Worm (Caenorhabditis elegans) whole organism, young adult: ENCODE data around the gene sul-3.

Source experiments
- B0336.3 ChIP-seq: fragments of 200-800 bp; sonication (Bioruptor generic); IDR thresholded peaks from 2 replicates; pipeline ENCODE4 v1.3.6; 2022; ENCODE audit warnings: missing genetic modification characterization, missing compliant biosample characterization
- C17E4.6 ChIP-seq: fragments of 200-800 bp; sonication (Bioruptor generic); IDR thresholded peaks from 2 replicates; pipeline ENCODE4 v1.3.6; 2022; ENCODE audit warnings: missing genetic modification reagents, missing genetic modification characterization, missing compliant biosample characterization
- F23B12.7 ChIP-seq: sonication (generic microtip); optimal IDR thresholded peaks from 2 replicates; lab custom pipeline; 2017; ENCODE audit warnings: missing genetic modification characterization, mild to moderate bottlenecking, missing compliant biosample characterization, antibody characterized with exemption, moderate library complexity; ENCODE audit not compliant: insufficient read depth
- K12H6.12 ChIP-seq: fragments of 200-800 bp; sonication (Bioruptor generic); optimal IDR thresholded peaks from 2 replicates; lab custom pipeline; 2018; ENCODE audit warnings: mild to moderate bottlenecking, missing genetic modification characterization, missing compliant biosample characterization
- Y56A3A.18 ChIP-seq: fragments of 200-800 bp; sonication (Bioruptor generic); IDR thresholded peaks from 2 replicates; pipeline ENCODE4 v1.3.6; 2022; ENCODE audit warnings: missing genetic modification reagents, missing genetic modification characterization, missing compliant biosample characterization
- Y95B8A.8 ChIP-seq: fragments of 200-800 bp; sonication (Bioruptor generic); IDR thresholded peaks from 2 replicates; pipeline ENCODE4 v1.3.6; 2022; ENCODE audit warnings: missing genetic modification reagents, missing genetic modification characterization, missing compliant biosample characterization
- ZK185.1 ChIP-seq: sonication (generic microtip); optimal IDR thresholded peaks from 2 replicates; lab custom pipeline; 2016; ENCODE audit warnings: mild to moderate bottlenecking, missing genetic modification characterization, missing compliant biosample characterization; ENCODE audit not compliant: poor library complexity, severe bottlenecking
- attf-3 ChIP-seq: fragments of 200-800 bp; sonication (Bioruptor generic); conservative IDR thresholded peaks from 2 replicates; pipeline ENCODE4 v1.3.6; 2022; ENCODE audit warnings: missing genetic modification reagents, missing genetic modification characterization, missing compliant biosample characterization
- attf-5 ChIP-seq: fragments of 200-800 bp; sonication (Bioruptor generic); optimal IDR thresholded peaks from 2 replicates; lab custom pipeline; 2018; ENCODE audit warnings: mild to moderate bottlenecking, missing genetic modification characterization, missing compliant biosample characterization
- ceh-27 ChIP-seq: fragments of 200-800 bp; sonication (Bioruptor generic); optimal IDR thresholded peaks from 2 replicates; lab custom pipeline; 2018; ENCODE audit warnings: mild to moderate bottlenecking, missing genetic modification characterization, moderate library complexity, missing compliant biosample characterization
- ceh-79 ChIP-seq: sonication (generic microtip); optimal IDR thresholded peaks from 2 replicates; lab custom pipeline; 2017; ENCODE audit warnings: mild to moderate bottlenecking, missing genetic modification characterization, missing compliant biosample characterization
- chd-7 ChIP-seq: sonication (generic microtip); optimal IDR thresholded peaks from 2 replicates; lab custom pipeline; 2016; ENCODE audit warnings: mild to moderate bottlenecking, missing genetic modification characterization, moderate library complexity, missing compliant biosample characterization
- dox-1 ChIP-seq: fragments of 200-800 bp; sonication (Bioruptor generic); IDR thresholded peaks from 2 replicates; pipeline ENCODE4 v1.3.6; 2022; ENCODE audit warnings: missing genetic modification reagents, missing genetic modification characterization, missing compliant biosample characterization
- egrh-3 ChIP-seq: fragments of 200-800 bp; sonication (Bioruptor generic); IDR thresholded peaks from 2 replicates; pipeline ENCODE4 v1.3.6; 2022; ENCODE audit warnings: missing genetic modification reagents, missing genetic modification characterization, missing compliant biosample characterization
- fkh-3 ChIP-seq: sonication (generic microtip); optimal IDR thresholded peaks from 2 replicates; lab custom pipeline; 2016; ENCODE audit warnings: mild to moderate bottlenecking, missing genetic modification characterization, missing compliant biosample characterization
- gei-17 ChIP-seq: fragments of 200-800 bp; sonication (Bioruptor generic); optimal IDR thresholded peaks from 2 replicates; lab custom pipeline; 2018; ENCODE audit warnings: mild to moderate bottlenecking, missing genetic modification characterization, missing compliant biosample characterization
- hmg-1.2 ChIP-seq: fragments of 200-800 bp; sonication (Bioruptor generic); IDR thresholded peaks from 2 replicates; pipeline ENCODE4 v1.3.6; 2022; ENCODE audit warnings: missing genetic modification reagents, missing genetic modification characterization, missing compliant biosample characterization
- hmg-20 ChIP-seq: fragments of 200-800 bp; sonication (Bioruptor generic); IDR thresholded peaks from 2 replicates; pipeline ENCODE4 v1.3.6; 2022; ENCODE audit warnings: missing genetic modification reagents, missing genetic modification characterization, missing compliant biosample characterization
- hrde-1 ChIP-seq: sonication (generic microtip); optimal IDR thresholded peaks from 2 replicates; lab custom pipeline; 2016; ENCODE audit warnings: missing genetic modification characterization, mild to moderate bottlenecking, missing compliant biosample characterization, moderate library complexity, missing genotype, missing genetic modification reagents, borderline replicate concordance
- let-526 ChIP-seq: fragments of 200-800 bp; sonication (Bioruptor generic); IDR thresholded peaks from 2 replicates; pipeline ENCODE4 v1.3.6; 2022; ENCODE audit warnings: missing genetic modification reagents, missing genetic modification characterization, missing compliant biosample characterization
- let-607 ChIP-seq, 2 experiments: fragments of 200-800 bp in 1 of 2; sonication (Bioruptor generic) in 1 of 2; sonication (generic microtip) in 1 of 2; optimal IDR thresholded peaks; 2 replicates each; lab custom pipeline; 2016 to 2018; ENCODE audit warnings: mild to moderate bottlenecking in 2 of 2, missing compliant biosample characterization in 2 of 2, missing genetic modification characterization in 2 of 2, moderate library complexity in 2 of 2, missing genotype in 1 of 2
- lin-26 ChIP-seq: fragments of 200-800 bp; sonication (Bioruptor generic); IDR thresholded peaks from 2 replicates; pipeline ENCODE4 v1.3.6; 2022; ENCODE audit warnings: missing genetic modification reagents, missing genetic modification characterization, missing compliant biosample characterization
- lin-35 ChIP-seq, 3 experiments: fragments of 150-350 bp in 2 of 3; sonication (generic microtip) in 1 of 3; optimal IDR thresholded peaks; 2 replicates each; lab custom pipeline; 2014 to 2018; ENCODE audit warnings: missing biosample characterization in 3 of 3, missing genetic modification characterization in 3 of 3, missing genetic modification reagents in 3 of 3
- lsl-1 ChIP-seq: fragments of 200-800 bp; sonication (Bioruptor generic); optimal IDR thresholded peaks from 2 replicates; lab custom pipeline; 2018; ENCODE audit warnings: mild to moderate bottlenecking, missing genetic modification characterization, moderate library complexity, missing compliant biosample characterization
- madf-3 ChIP-seq: fragments of 200-800 bp; sonication (Bioruptor generic); IDR thresholded peaks from 2 replicates; pipeline ENCODE4 v1.3.6; 2022; ENCODE audit warnings: missing genetic modification reagents, missing genetic modification characterization, missing compliant biosample characterization
- mel-28 ChIP-seq: sonication (generic microtip); optimal IDR thresholded peaks from 2 replicates; lab custom pipeline; 2016; ENCODE audit warnings: borderline replicate concordance, mild to moderate bottlenecking, missing genetic modification characterization, missing compliant biosample characterization
- nfya-2 ChIP-seq: fragments of 200-800 bp; sonication (Bioruptor generic); IDR thresholded peaks from 2 replicates; pipeline ENCODE4 v1.3.6; 2022; ENCODE audit warnings: missing genetic modification reagents, missing genetic modification characterization, missing compliant biosample characterization
- nhr-179 ChIP-seq: sonication (generic microtip); optimal IDR thresholded peaks from 2 replicates; lab custom pipeline; 2016; ENCODE audit warnings: mild to moderate bottlenecking, missing genetic modification characterization, missing compliant biosample characterization
- nhr-80 ChIP-seq: sonication (generic microtip); optimal IDR thresholded peaks from 2 replicates; lab custom pipeline; 2016; ENCODE audit warnings: missing genetic modification characterization, missing compliant biosample characterization
- nhr-90 ChIP-seq: sonication (generic microtip); optimal IDR thresholded peaks from 2 replicates; lab custom pipeline; 2016; ENCODE audit warnings: missing genotype, mild to moderate bottlenecking, missing genetic modification characterization, missing compliant biosample characterization
- pha-4 ChIP-seq: fragments of 150-350 bp; sonication (generic microtip); optimal IDR thresholded peaks from 2 replicates; lab custom pipeline; 2014; ENCODE audit warnings: missing biosample characterization, missing genetic modification reagents, missing genetic modification characterization
- sea-2 ChIP-seq: fragments of 200-800 bp; sonication (Bioruptor generic); IDR thresholded peaks from 2 replicates; pipeline ENCODE4 v1.3.6; 2022; ENCODE audit warnings: missing genetic modification characterization, missing compliant biosample characterization
- tbp1 ChIP-seq: fragments of 200-800 bp; sonication (Bioruptor generic); optimal IDR thresholded peaks from 2 replicates; lab custom pipeline; 2018; ENCODE audit warnings: mild to moderate bottlenecking, missing genetic modification characterization, missing compliant biosample characterization
- xnd-1 ChIP-seq: sonication (generic microtip); optimal IDR thresholded peaks from 2 replicates; lab custom pipeline; 2016; ENCODE audit warnings: missing genotype, missing genetic modification reagents, missing genetic modification characterization, missing compliant biosample characterization
- ztf-18 ChIP-seq: sonication (generic microtip); optimal IDR thresholded peaks from 2 replicates; lab custom pipeline; 2016; ENCODE audit warnings: missing genotype, mild to moderate bottlenecking, missing genetic modification characterization, missing compliant biosample characterization
- ztf-22 ChIP-seq: fragments of 200-800 bp; sonication (Bioruptor generic); optimal IDR thresholded peaks from 2 replicates; lab custom pipeline; 2018; ENCODE audit warnings: mild to moderate bottlenecking, missing genetic modification characterization, moderate library complexity, missing compliant biosample characterization
- ztf-3 ChIP-seq: fragments of 200-800 bp; sonication (Bioruptor generic); optimal IDR thresholded peaks from 2 replicates; lab custom pipeline; 2018; ENCODE audit warnings: mild to moderate bottlenecking, missing genetic modification characterization, missing compliant biosample characterization

sul-3 gene

DNA sequence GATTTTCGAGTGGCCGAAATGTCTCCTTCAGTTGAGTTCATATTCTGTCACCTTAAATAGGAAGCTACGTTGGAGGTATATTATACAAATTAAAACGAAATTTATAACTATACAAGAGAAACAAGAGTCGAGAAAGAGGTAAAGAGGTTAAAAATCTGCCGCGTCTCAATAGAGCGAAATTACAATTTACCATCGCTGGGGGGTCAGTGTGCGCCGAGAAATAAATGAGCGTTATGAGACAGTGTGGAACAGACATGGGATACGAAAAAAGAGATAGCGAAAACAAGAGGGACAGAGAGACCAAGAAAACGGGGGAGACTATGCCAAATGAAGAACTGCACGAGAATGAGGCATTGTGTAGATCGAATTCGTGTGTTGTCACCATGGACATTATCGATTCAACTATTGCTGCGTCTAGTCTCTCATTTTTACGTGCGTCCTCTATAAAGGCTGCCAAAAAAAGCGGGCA is 46.1 kb downstream of the sul-3 start, which contains the start of gene ZK154.5 (continued):
- TF ChIP-seq chd-7 (tag; lab: Kevin White, UChicago) (no peak), F23B12.7 (tag; lab: Kevin White, UChicago) (no peak), hmg-20 (no peak), xnd-1 (no peak), gei-17 (GFP tag; lab: Kevin White, UChicago) (peak; percentile 48), nhr-90 (tag; lab: Kevin White, UChicago) (no peak), sea-2 (GFP tag; lab: Robert Waterston, UW) (no peak), mel-28 (tag; lab: Kevin White, UChicago) (no peak), ceh-79 (tag; lab: Kevin White, UChicago) (no peak), hmg-1.2 (GFP tag; lab: Robert Waterston, UW) (peak; percentile 89), let-526 (GFP tag; lab: Robert Waterston, UW) (no peak), nfya-2 (GFP tag; lab: Robert Waterston, UW) (no peak), ztf-22 (no peak), fkh-3 (no peak), let-607 (tag; optimal IDR thresholded peaks at IDR 0.05; lab: Kevin White, UChicago) (peak; percentile 40 to 54), pha-4 (tag; lab: Kevin White, UChicago) (no peak), K12H6.12 (tag; lab: Kevin White, UChicago) (no peak), nhr-179 (tag; lab: Kevin White, UChicago) (no peak), ztf-18 (tag; lab: Kevin White, UChicago) (no peak), Y95B8A.8 (GFP tag; lab: Robert Waterston, UW) (no peak), egrh-3 (GFP tag; lab: Robert Waterston, UW) (no peak), lin-26 (GFP tag; lab: Robert Waterston, UW) (no peak)

DNA sequence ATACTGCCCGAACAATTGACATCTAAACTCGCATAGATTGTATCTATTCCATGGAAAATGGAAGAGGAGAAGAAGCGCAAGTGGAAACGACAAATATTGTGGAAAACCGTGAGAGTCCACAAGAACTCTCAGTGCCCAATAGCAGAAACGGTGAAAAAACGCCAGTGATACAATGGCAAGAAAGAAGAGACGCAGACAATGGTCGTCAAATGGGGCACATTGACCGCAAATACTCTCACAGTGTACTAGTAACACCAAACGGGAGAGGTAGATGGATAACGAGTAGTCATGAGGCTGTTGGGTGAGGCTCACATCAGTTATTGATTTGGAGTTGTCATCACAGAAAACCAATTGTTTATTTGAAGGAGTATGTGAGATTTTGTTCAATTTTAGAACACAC is 51.6 kb downstream of the sul-3 start, which contains the start of gene ZK154.4:
ZK154.4 (minus strand) TSS at position 27 of the 400 bp plus-strand sequence.
- TF ChIP-seq Y56A3A.18 (GFP tag; lab: Robert Waterston, UW) = no peak
- no peak for TF ChIP-seq attf-3 (GFP tag; lab: Robert Waterston, UW)
- TF ChIP-seq C17E4.6 (GFP tag; lab: Robert Waterston, UW) = no peak
- TF ChIP-seq lin-35 (GFP tag; optimal IDR thresholded peaks at IDR 0.05; lab: Kevin White, UChicago) = peak in 1 of 3 experiments; percentile 35
- TF ChIP-seq lsl-1 = no peak
- TF ChIP-seq nhr-80 = peak; percentile 41
- TF ChIP-seq dox-1 (GFP tag; lab: Robert Waterston, UW) = peak; percentile 38; the same call in 1 of the 2 replicates
- no peak for TF ChIP-seq tbp1 (GFP tag; lab: Kevin White, UChicago)
- TF ChIP-seq ceh-27 (GFP tag; lab: Kevin White, UChicago) = peak; percentile 28
- TF ChIP-seq attf-5 (GFP tag; lab: Kevin White, UChicago) = peak; percentile 27
- TF ChIP-seq hrde-1 = no peak
- TF ChIP-seq madf-3 (GFP tag; lab: Robert Waterston, UW) = no peak
- peak; percentile 23 for TF ChIP-seq ZK185.1 (tag; lab: Kevin White, UChicago)
- 0 out of 2 replicates have a peak, but pooled peaks have one; percentile 28 for TF ChIP-seq B0336.3 (GFP tag; lab: Robert Waterston, UW)
- TF ChIP-seq hmg-1.2 (GFP tag; lab: Robert Waterston, UW) = peak; percentile 71
- TF ChIP-seq ztf-3 (GFP tag; lab: Kevin White, UChicago) = no peak
